Worm (Caenorhabditis elegans): ENCODE results near the gene R09H10.3.

DNA sequence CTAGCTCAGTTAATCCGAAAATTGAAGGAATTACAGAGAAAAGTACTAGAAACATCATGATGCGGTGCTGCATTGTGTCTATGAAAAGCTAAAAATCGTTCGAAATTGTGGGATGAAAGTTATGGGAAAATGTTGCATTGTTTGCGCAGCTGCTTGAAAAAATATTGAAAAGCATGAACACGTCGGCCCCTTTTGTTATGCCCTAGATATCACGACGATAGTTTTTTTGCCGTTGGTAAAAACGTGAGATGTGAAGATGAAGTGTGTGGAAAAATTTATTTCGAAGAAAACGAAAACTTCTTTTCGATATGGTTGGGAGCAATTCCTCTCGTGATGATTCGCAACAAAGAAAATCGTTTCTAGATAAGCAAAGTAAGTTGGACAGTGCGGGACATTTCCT, 16.2 kb upstream of the R09H10.3 start, which contains the start of the genes C43F9.5 and nkb-2:
- TF ChIP-seq klf-2 (GFP tag; conservative IDR thresholded peaks at IDR 0.05): no peak
- TF ChIP-seq ztf-23 (GFP tag; IDR thresholded peaks at IDR 0.05): no peak
- no peak for TF ChIP-seq T22C8.4 (GFP tag; IDR thresholded peaks at IDR 0.05)
- no peak for TF ChIP-seq tab-1 (GFP tag; IDR thresholded peaks at IDR 0.05)
- no peak for TF ChIP-seq flt-1 (GFP tag; IDR thresholded peaks at IDR 0.05)
- TF ChIP-seq ztf-29 (GFP tag; IDR thresholded peaks at IDR 0.05): no peak
- TF ChIP-seq cog-1 (tag; optimal IDR thresholded peaks at IDR 0.05): no peak
- TF ChIP-seq med-1 (GFP tag; optimal IDR thresholded peaks at IDR 0.05; ENCODE audit: insufficient read depth): no peak
- no peak for TF ChIP-seq ref-1 (GFP tag; conservative IDR thresholded peaks at IDR 0.05)

All from whole organism, midembryonic.